Worm (Caenorhabditis elegans) whole organism, L3 larva: Measurements from ENCODE around the gene arx-4.
A peak's percentile ranks its signal among the peaks of the same experiment; 100 is the strongest.

Source experiments
- R02D3.7 ChIP-seq: fragments of 150-350 bp; optimal IDR thresholded peaks from 2 replicates; lab custom pipeline; 2014; ENCODE audit warnings: missing biosample characterization, missing genetic modification characterization
- aly-2 ChIP-seq: fragments of 150-350 bp; optimal IDR thresholded peaks from 2 replicates; lab custom pipeline; 2014; ENCODE audit warnings: missing biosample characterization, missing genetic modification characterization
- ama-1 ChIP-seq: fragments of 150-350 bp; optimal IDR thresholded peaks from 2 replicates; lab custom pipeline; 2018
- ceh-16 ChIP-seq: sonication (generic microtip); optimal IDR thresholded peaks from 2 replicates; lab custom pipeline; 2017; ENCODE audit warnings: missing biosample characterization, missing genetic modification characterization
- ceh-28 ChIP-seq: fragments of 150-350 bp; optimal IDR thresholded peaks from 2 replicates; lab custom pipeline; 2014; ENCODE audit warnings: missing biosample characterization, missing genetic modification reagents, missing genetic modification characterization
- ceh-82 ChIP-seq: fragments of 150-350 bp; optimal IDR thresholded peaks from 2 replicates; lab custom pipeline; 2014; ENCODE audit warnings: missing biosample characterization, missing genetic modification characterization
- ceh-9 ChIP-seq: sonication (generic microtip); optimal IDR thresholded peaks from 2 replicates; lab custom pipeline; 2018; ENCODE audit warnings: missing biosample characterization, missing genetic modification characterization
- daf-12 ChIP-seq: fragments of 150-350 bp; optimal IDR thresholded peaks from 2 replicates; lab custom pipeline; 2014; ENCODE audit warnings: missing biosample characterization, missing genetic modification reagents, missing genetic modification characterization
- egl-27 ChIP-seq: sonication (generic microtip); optimal IDR thresholded peaks from 4 replicates; lab custom pipeline; 2017; ENCODE audit warnings: missing biosample characterization, missing genetic modification reagents, missing genetic modification characterization
- egl-5 ChIP-seq: fragments of 150-350 bp; optimal IDR thresholded peaks from 2 replicates; lab custom pipeline; 2017; ENCODE audit warnings: missing biosample characterization, missing genetic modification reagents, missing genetic modification characterization, inconsistent platforms
- elt-1 ChIP-seq: fragments of 150-350 bp; optimal IDR thresholded peaks from 2 replicates; lab custom pipeline; 2014; ENCODE audit warnings: missing biosample characterization, missing genetic modification characterization
- elt-2 ChIP-seq: sonication (generic microtip); optimal IDR thresholded peaks from 2 replicates; lab custom pipeline; 2016; ENCODE audit warnings: missing genetic modification reagents, mild to moderate bottlenecking, missing genetic modification characterization, missing compliant biosample characterization
- elt-3 ChIP-seq, 3 experiments: fragments of 150-350 bp in 1 of 3; sonication (generic microtip) in 2 of 3; optimal IDR thresholded peaks; 2 replicates in 2 of 3; 4 replicates in 1 of 3; lab custom pipeline; 2014 to 2017; ENCODE audit warnings: missing biosample characterization in 3 of 3, missing genetic modification characterization in 3 of 3
- eor-1 ChIP-seq, 2 experiments: fragments of 150-350 bp; optimal IDR thresholded peaks; 2 replicates each; lab custom pipeline; 2014 to 2018; ENCODE audit warnings: missing biosample characterization in 2 of 2, missing genetic modification characterization in 2 of 2
- fkh-2 ChIP-seq: fragments of 150-350 bp; optimal IDR thresholded peaks from 2 replicates; lab custom pipeline; 2014; ENCODE audit warnings: missing biosample characterization, missing genetic modification reagents, missing genetic modification characterization
- fos-1 ChIP-seq: fragments of 150-350 bp; optimal IDR thresholded peaks from 2 replicates; lab custom pipeline; 2014; ENCODE audit warnings: missing biosample characterization, missing genetic modification characterization
- hmg-11 ChIP-seq: sonication (generic microtip); optimal IDR thresholded peaks from 2 replicates; lab custom pipeline; 2016; ENCODE audit warnings: missing genetic modification characterization, missing compliant biosample characterization
- jun-1 ChIP-seq: fragments of 150-350 bp; optimal IDR thresholded peaks from 2 replicates; lab custom pipeline; 2014; ENCODE audit warnings: missing biosample characterization, missing genetic modification reagents, missing genetic modification characterization
- lin-39 ChIP-seq: fragments of 150-350 bp; optimal IDR thresholded peaks from 2 replicates; lab custom pipeline; 2018; ENCODE audit warnings: missing biosample characterization, missing genetic modification reagents, missing genetic modification characterization
- lsy-12 ChIP-seq: sonication (generic microtip); optimal IDR thresholded peaks from 2 replicates; lab custom pipeline; 2016; ENCODE audit warnings: mild to moderate bottlenecking, missing genetic modification characterization, missing compliant biosample characterization
- mdl-1 ChIP-seq: fragments of 150-350 bp; optimal IDR thresholded peaks from 2 replicates; lab custom pipeline; 2014; ENCODE audit warnings: missing biosample characterization, missing genetic modification characterization
- mml-1 ChIP-seq: fragments of 150-350 bp; sonication (generic microtip); optimal IDR thresholded peaks from 3 replicates; lab custom pipeline; 2014; ENCODE audit warnings: missing biosample characterization, missing genetic modification characterization
- nfya-1 ChIP-seq: sonication (generic microtip); optimal IDR thresholded peaks from 2 replicates; lab custom pipeline; 2017; ENCODE audit warnings: missing genetic modification characterization, mild to moderate bottlenecking, missing compliant biosample characterization, antibody characterized with exemption, moderate library complexity; ENCODE audit not compliant: insufficient read depth
- nhr-11 ChIP-seq: fragments of 150-350 bp; optimal IDR thresholded peaks from 2 replicates; lab custom pipeline; 2014; ENCODE audit warnings: missing biosample characterization, missing genetic modification characterization
- nhr-23 ChIP-seq: fragments of 150-350 bp; optimal IDR thresholded peaks from 2 replicates; lab custom pipeline; 2014; ENCODE audit warnings: missing biosample characterization, missing genetic modification reagents, missing genetic modification characterization
- nhr-237 ChIP-seq: fragments of 150-350 bp; optimal IDR thresholded peaks from 2 replicates; lab custom pipeline; 2014; ENCODE audit warnings: missing biosample characterization, missing genetic modification characterization
- nhr-25 ChIP-seq: sonication (generic microtip); optimal IDR thresholded peaks from 2 replicates; lab custom pipeline; 2017; ENCODE audit warnings: missing biosample characterization, missing genetic modification characterization
- nhr-43 ChIP-seq: sonication (generic microtip); optimal IDR thresholded peaks from 2 replicates; lab custom pipeline; 2016; ENCODE audit warnings: mild to moderate bottlenecking, missing genetic modification characterization, missing compliant biosample characterization; ENCODE audit not compliant: poor library complexity, severe bottlenecking
- nhr-67 ChIP-seq: fragments of 150-350 bp; optimal IDR thresholded peaks from 2 replicates; lab custom pipeline; 2014; ENCODE audit warnings: missing biosample characterization, missing genetic modification characterization
- pha-4 ChIP-seq: fragments of 150-350 bp; optimal IDR thresholded peaks from 2 replicates; lab custom pipeline; 2014; ENCODE audit warnings: missing biosample characterization, missing genetic modification reagents, missing genetic modification characterization
- pqm-1 ChIP-seq: fragments of 150-350 bp; optimal IDR thresholded peaks from 2 replicates; lab custom pipeline; 2017; ENCODE audit warnings: missing biosample characterization, missing genetic modification characterization, inconsistent platforms
- sea-2 ChIP-seq: fragments of 150-350 bp; sonication (generic microtip); optimal IDR thresholded peaks from 4 replicates; lab custom pipeline; 2014; ENCODE audit warnings: missing biosample characterization, missing genetic modification reagents, missing genetic modification characterization
- skn-1 ChIP-seq: fragments of 150-350 bp; optimal IDR thresholded peaks from 2 replicates; lab custom pipeline; 2014; ENCODE audit warnings: missing biosample characterization, missing genetic modification characterization
- snpc-4 ChIP-seq: fragments of 150-350 bp; optimal IDR thresholded peaks from 2 replicates; lab custom pipeline; 2014; ENCODE audit warnings: missing biosample characterization, missing genetic modification characterization
- unc-39 ChIP-seq: sonication (generic microtip); optimal IDR thresholded peaks from 4 replicates; lab custom pipeline; 2017; ENCODE audit warnings: missing biosample characterization, missing genetic modification characterization
- unc-62 ChIP-seq: fragments of 150-350 bp; sonication (generic microtip); optimal IDR thresholded peaks from 4 replicates; lab custom pipeline; 2014; ENCODE audit warnings: missing biosample characterization, missing genetic modification reagents, missing genetic modification characterization
- ztf-11 ChIP-seq: fragments of 150-350 bp; optimal IDR thresholded peaks from 2 replicates; lab custom pipeline; 2014; ENCODE audit warnings: missing biosample characterization, missing genetic modification characterization
- ztf-4 ChIP-seq: fragments of 150-350 bp; optimal IDR thresholded peaks from 2 replicates; lab custom pipeline; 2014; ENCODE audit warnings: missing biosample characterization, missing genetic modification characterization

The arx-4 gene

ce11 chrIII:861819-862356 lies at the start of gene arx-4:
Gene arx-4, plus strand, starts transcription at chrIII:862306.
- no peak for TF ChIP-seq ztf-11 (tag; lab: Kevin White, UChicago)
- peak; percentile 88 for TF ChIP-seq pha-4 (tag; lab: Kevin White, UChicago)
- no peak for TF ChIP-seq egl-27 (tag; lab: Kevin White, UChicago)
- no peak for TF ChIP-seq ceh-9 (tag; lab: Kevin White, UChicago)
- TF ChIP-seq hmg-11 = peak; percentile 10
- TF ChIP-seq, all 47 proteins: peak for 2

- TF ChIP-seq nhr-11 (tag; lab: Kevin White, UChicago) (no peak), nhr-25 (peak; percentile 28)
These were observed 46.3 kb upstream of the arx-4 start, which contains the start of gene dac-1 for ce11 chrIII:815845-816244. Gene dac-1, plus strand, starts transcription at chrIII:816145.

ce11 chrIII:819313-819712 lies 42.8 kb upstream of the arx-4 start:
- no peak for TF ChIP-seq hmg-11
- no peak for TF ChIP-seq eor-1 (tag; optimal IDR thresholded peaks at IDR 0.05; lab: Kevin White, UChicago)
- TF ChIP-seq ama-1 (lab: Kevin White, UChicago) = no peak
- TF ChIP-seq snpc-4 (tag; lab: Kevin White, UChicago) = peak; percentile 38
- TF ChIP-seq nhr-43 (tag; lab: Kevin White, UChicago) = no peak
- TF ChIP-seq nhr-67 (tag; lab: Kevin White, UChicago) = no peak
- no peak for TF ChIP-seq unc-62 (GFP tag; lab: Kevin White, UChicago)
- TF ChIP-seq ztf-11 (tag; lab: Kevin White, UChicago) = no peak
- TF ChIP-seq, all 47 proteins: peak for 1

- TF ChIP-seq nfya-1 (peak; percentile 14), egl-5 (tag; lab: Kevin White, UChicago) (peak; percentile 84), nhr-23 (tag; lab: Kevin White, UChicago) (no peak)
- TF ChIP-seq, all 47 proteins: peak for 2
These were observed 39.4 kb upstream of the arx-4 start, which contains the start of gene clec-149 for ce11 chrIII:822546-823272. Gene clec-149, plus strand, starts transcription at chrIII:823222.

- TF ChIP-seq skn-1 (no peak), egl-27 (tag; lab: Kevin White, UChicago) (no peak)
These were observed 36.9 kb upstream of the arx-4 start for ce11 chrIII:825256-825655.

- TF ChIP-seq sea-2 (GFP tag; lab: Kevin White, UChicago) = no peak
- no peak for TF ChIP-seq daf-12
- no peak for TF ChIP-seq lin-39 (tag; lab: Kevin White, UChicago)
- peak; percentile 29 for TF ChIP-seq elt-2 (tag; lab: Kevin White, UChicago)
These were observed 30.1 kb upstream of the arx-4 start, which contains the start of gene ceeh-1 for ce11 chrIII:831961-832360. Gene ceeh-1, minus strand, starts transcription at chrIII:832277.

- no peak for TF ChIP-seq eor-1 (tag; optimal IDR thresholded peaks at IDR 0.05; lab: Kevin White, UChicago)
- no peak for TF ChIP-seq ceh-16 (tag; lab: Kevin White, UChicago)
- TF ChIP-seq ztf-11 (tag; lab: Kevin White, UChicago) = no peak
- no peak for TF ChIP-seq lsy-12 (tag; lab: Kevin White, UChicago)
- TF ChIP-seq aly-2 (tag; lab: Kevin White, UChicago) = no peak
- TF ChIP-seq fkh-2 (tag; lab: Kevin White, UChicago) = no peak
- no peak for TF ChIP-seq ztf-4 (tag; lab: Kevin White, UChicago)
- no peak for TF ChIP-seq R02D3.7
- TF ChIP-seq nhr-23 (tag; lab: Kevin White, UChicago) = no peak
- TF ChIP-seq elt-2 (tag; lab: Kevin White, UChicago) = peak; percentile 93
- TF ChIP-seq elt-1 (tag; lab: Kevin White, UChicago) = no peak
- peak; percentile 14 for TF ChIP-seq fos-1 (tag; lab: Kevin White, UChicago)
- TF ChIP-seq sea-2 (GFP tag; lab: Kevin White, UChicago) = no peak
- no peak for TF ChIP-seq mml-1 (tag; lab: Kevin White, UChicago)
- TF ChIP-seq ceh-28 (tag; lab: Kevin White, UChicago) = peak; percentile 27
- TF ChIP-seq ceh-82 (tag; lab: Kevin White, UChicago) = peak; percentile 8
- TF ChIP-seq nhr-237 (tag; lab: Kevin White, UChicago) = no peak
- no peak for TF ChIP-seq mdl-1
- no peak for TF ChIP-seq daf-12
- no peak for TF ChIP-seq elt-3 (tag; optimal IDR thresholded peaks at IDR 0.05; lab: Kevin White, UChicago)
- peak; percentile 24 for TF ChIP-seq jun-1 (tag; lab: Kevin White, UChicago)
- TF ChIP-seq pha-4 (tag; lab: Kevin White, UChicago) = peak; percentile 79
- TF ChIP-seq pqm-1 = peak; percentile 98
- no peak for TF ChIP-seq unc-39
These were observed 29.1 kb upstream of the arx-4 start, which contains the start of gene zip-2 for ce11 chrIII:832855-833504. Gene zip-2, plus strand, starts transcription at chrIII:832982.
